Worm (Caenorhabditis elegans) whole organism, L1 larva: ENCODE data around the gene gei-14.

Experiments
- F16B12.6 ChIP-seq: fragments of 150-350 bp; optimal IDR thresholded peaks from 2 replicates; lab custom pipeline; 2014; ENCODE audit warnings: missing biosample characterization, missing genetic modification characterization
- lin-15B ChIP-seq: fragments of 150-350 bp; sonication (generic microtip); optimal IDR thresholded peaks from 3 replicates; lab custom pipeline; 2014; ENCODE audit warnings: missing biosample characterization, missing genetic modification characterization
- nhr-20 ChIP-seq: sonication (generic microtip); optimal IDR thresholded peaks from 2 replicates; lab custom pipeline; 2016; ENCODE audit warnings: mild to moderate bottlenecking, missing genetic modification characterization, missing compliant biosample characterization
- nhr-237 ChIP-seq: fragments of 150-350 bp; optimal IDR thresholded peaks from 2 replicates; lab custom pipeline; 2014; ENCODE audit warnings: missing biosample characterization, missing genetic modification characterization
- unc-62 ChIP-seq: fragments of 150-350 bp; optimal IDR thresholded peaks from 2 replicates; lab custom pipeline; 2014; ENCODE audit warnings: missing biosample characterization, missing genetic modification reagents, missing genetic modification characterization
- ztf-11 ChIP-seq, 2 experiments: sonication (generic microtip); optimal IDR thresholded peaks; 2 replicates each; lab custom pipeline; 2016 to 2017; ENCODE audit warnings: missing genetic modification characterization in 2 of 2, missing biosample characterization in 1 of 2, missing compliant biosample characterization in 1 of 2
- ztf-4 ChIP-seq: fragments of 150-350 bp; optimal IDR thresholded peaks from 2 replicates; lab custom pipeline; 2014; ENCODE audit warnings: missing biosample characterization, missing genetic modification characterization

- TF ChIP-seq nhr-237 (tag; lab: Kevin White, UChicago) (no peak), unc-62 (no peak), lin-15B (tag; lab: Kevin White, UChicago) (no peak), ztf-11 (tag; optimal IDR thresholded peaks at IDR 0.05; lab: Kevin White, UChicago) (no peak), ztf-4 (no peak), nhr-20 (tag; lab: Kevin White, UChicago) (no peak), F16B12.6 (tag; lab: Kevin White, UChicago) (no peak)
Observed at ce11 chrII:8223945-8224344, 52.1 kb downstream of the gei-14 start.
